Worm (Caenorhabditis elegans): Measurements from ENCODE around the gene mlc-3.

mlc-3 gene

ce11 chrIII:5594350-5594749 lies 29.5 kb downstream of the mlc-3 start (continued):
- TF ChIP-seq daf-16 (GFP tag; optimal IDR thresholded peaks at IDR 0.05) (peak in 1 of 2 experiments; percentile 7), daf-16 (tag; optimal IDR thresholded peaks at IDR 0.05) (no peak), aly-2 (tag; optimal IDR thresholded peaks at IDR 0.05) (no peak), pha-4 (GFP tag; IDR thresholded peaks at IDR 0.05) (no peak), pha-4 (tag; optimal IDR thresholded peaks at IDR 0.05) (no peak), egl-27 (tag; optimal IDR thresholded peaks at IDR 0.05) (no peak), duxl-1 (tag; optimal IDR thresholded peaks at IDR 0.05; ENCODE audit: poor library complexity) (no peak), zip-2 (tag; optimal IDR thresholded peaks at IDR 0.05) (no peak), tra-1 (GFP tag; IDR thresholded peaks at IDR 0.05) (no peak), hmg-1.1 (GFP tag; IDR thresholded peaks at IDR 0.05) (peak; percentile 38; the same call in 1 of the 2 replicates), pqm-1 (tag; optimal IDR thresholded peaks at IDR 0.05) (no peak), nhr-25 (tag; optimal IDR thresholded peaks at IDR 0.05; ENCODE audit: borderline replicate concordance, insufficient read depth) (peak; percentile 76), vab-7 (GFP tag; IDR thresholded peaks at IDR 0.05) (no peak), sdz-12 (GFP tag; optimal IDR thresholded peaks at IDR 0.05) (no peak), mes-2 (tag; optimal IDR thresholded peaks at IDR 0.05; ENCODE audit: poor library complexity, severe bottlenecking) (peak; percentile 62), lin-15B (tag; optimal IDR thresholded peaks at IDR 0.05) (no peak), Y75B8A.6 (GFP tag; IDR thresholded peaks at IDR 0.05) (no peak), dmd-9 (GFP tag; IDR thresholded peaks at IDR 0.05) (no peak), zfp-2 (tag; optimal IDR thresholded peaks at IDR 0.05) (no peak), nhr-76 (tag; optimal IDR thresholded peaks at IDR 0.05) (no peak), T20F7.1 (GFP tag; optimal IDR thresholded peaks at IDR 0.05) (no peak), saeg-2 (GFP tag; IDR thresholded peaks at IDR 0.05) (no peak), madf-9 (GFP tag; conservative IDR thresholded peaks at IDR 0.05) (0 out of 2 replicates have a peak, but pooled peaks have one; percentile 17), mxl-2 (GFP tag; conservative IDR thresholded peaks at IDR 0.05) (no peak), ceh-44 (GFP tag; IDR thresholded peaks at IDR 0.05) (no peak), jun-1 (tag; optimal IDR thresholded peaks at IDR 0.05) (no peak), ZK546.5 (tag; optimal IDR thresholded peaks at IDR 0.05) (no peak), ZK337.2 (GFP tag; IDR thresholded peaks at IDR 0.05) (no peak), F26F4.8 (GFP tag; conservative IDR thresholded peaks at IDR 0.05) (no peak), lin-38 (GFP tag; IDR thresholded peaks at IDR 0.05) (peak; percentile 32), lir-3 (tag; optimal IDR thresholded peaks at IDR 0.05) (no peak), attf-4 (tag; optimal IDR thresholded peaks at IDR 0.05) (no peak), mxl-3 (GFP tag; optimal IDR thresholded peaks at IDR 0.05) (peak; percentile 43), mdl-1 (tag; optimal IDR thresholded peaks at IDR 0.05) (peak in 1 of 2 experiments; percentile 22)

- TF ChIP-seq madf-9 (GFP tag; conservative IDR thresholded peaks at IDR 0.05), result no peak
- TF ChIP-seq spr-3 (GFP tag; optimal IDR thresholded peaks at IDR 0.05), result no peak
- peak; percentile 9 for TF ChIP-seq dve-1 (tag; optimal IDR thresholded peaks at IDR 0.05; ENCODE audit: insufficient read depth)
- TF ChIP-seq aha-1 (tag), result peak; percentile 81
These were observed 30.6 kb downstream of the mlc-3 start, which contains the start of gene ced-6 for ce11 chrIII:5595445-5595844. TSS of gene ced-6 (plus strand) at chrIII:5595771.

DNA sequence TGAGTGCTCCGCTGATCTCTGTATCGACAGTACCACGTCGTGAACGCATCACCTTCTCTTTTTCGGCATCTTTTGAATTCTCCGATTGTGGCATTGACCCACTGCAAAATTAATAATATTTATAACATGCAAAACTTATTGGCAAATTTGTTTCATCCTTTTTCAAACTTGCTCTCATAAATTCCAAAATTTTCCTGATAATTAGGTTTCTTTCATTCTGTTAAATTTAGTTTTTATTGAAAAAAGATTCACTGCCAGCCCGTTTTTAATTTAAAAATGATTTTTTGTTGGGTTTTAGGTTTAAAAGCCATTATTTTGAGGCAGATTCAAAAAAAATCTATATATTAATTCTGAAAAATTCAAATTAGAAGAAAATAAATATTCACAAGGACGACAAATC lies 35.1 kb downstream of the mlc-3 start, which contains the start of gene wdr-37:
wdr-37 (minus strand) TSS at position 101 of the 400 bp plus-strand sequence.
- TF ChIP-seq mep-1 (tag; optimal IDR thresholded peaks at IDR 0.05), result peak; percentile 12
- no peak for TF ChIP-seq dpl-1 (GFP tag; optimal IDR thresholded peaks at IDR 0.05)
- TF ChIP-seq hif-1 (tag; optimal IDR thresholded peaks at IDR 0.05), result no peak
- TF ChIP-seq aha-1 (tag), result no peak
